Worm (Caenorhabditis elegans): Measurements from ENCODE around the gene mip-2.

The mip-2 gene

ce11 chrV:13657291-13657690 is 14.5 kb downstream of the mip-2 start:
- TF ChIP-seq tra-4 (tag; optimal IDR thresholded peaks at IDR 0.05) = no peak
- TF ChIP-seq hmbx-1 (tag; optimal IDR thresholded peaks at IDR 0.05) = no peak
- no peak for TF ChIP-seq hmg-4 (GFP tag; optimal IDR thresholded peaks at IDR 0.05)
- TF ChIP-seq B0310.2 (tag; optimal IDR thresholded peaks at IDR 0.05) = no peak
- TF ChIP-seq tbx-11 (GFP tag; IDR thresholded peaks at IDR 0.05) = no peak
- no peak for TF ChIP-seq aly-1 (tag; optimal IDR thresholded peaks at IDR 0.05)
- TF ChIP-seq ets-7 (tag; optimal IDR thresholded peaks at IDR 0.05) = no peak
- no peak for TF ChIP-seq tbx-37 (GFP tag; conservative IDR thresholded peaks at IDR 0.05)
- TF ChIP-seq F13C5.2 (tag; optimal IDR thresholded peaks at IDR 0.05) = no peak
- no peak for TF ChIP-seq sea-1 (GFP tag; conservative IDR thresholded peaks at IDR 0.05)
- no peak for TF ChIP-seq ceh-36 (tag; optimal IDR thresholded peaks at IDR 0.05)

ce11 chrV:13656346-13657254 is 15.2 kb downstream of the mip-2 start:
- TF ChIP-seq ceh-36 (tag; optimal IDR thresholded peaks at IDR 0.05) (no peak), hmbx-1 (tag; optimal IDR thresholded peaks at IDR 0.05) (no peak), flt-1 (GFP tag; IDR thresholded peaks at IDR 0.05) (no peak), B0310.2 (tag; optimal IDR thresholded peaks at IDR 0.05) (no peak), pes-1 (GFP tag; IDR thresholded peaks at IDR 0.05) (no peak), ceh-13 (GFP tag; optimal IDR thresholded peaks at IDR 0.05) (no peak), scrt-1 (GFP tag; IDR thresholded peaks at IDR 0.05) (no peak), ets-7 (tag; optimal IDR thresholded peaks at IDR 0.05) (no peak), tra-4 (tag; optimal IDR thresholded peaks at IDR 0.05) (no peak), hmg-4 (GFP tag; optimal IDR thresholded peaks at IDR 0.05) (no peak), ama-1 (optimal IDR thresholded peaks at IDR 0.05) (no peak), sea-1 (GFP tag; conservative IDR thresholded peaks at IDR 0.05) (no peak)

ce11 chrV:13655202-13655764 is 16.5 kb downstream of the mip-2 start:
- TF ChIP-seq flt-1 (GFP tag; IDR thresholded peaks at IDR 0.05) = no peak
- no peak for TF ChIP-seq tra-4 (tag; optimal IDR thresholded peaks at IDR 0.05)
- no peak for TF ChIP-seq scrt-1 (GFP tag; IDR thresholded peaks at IDR 0.05)
- no peak for TF ChIP-seq ets-7 (tag; optimal IDR thresholded peaks at IDR 0.05)
- no peak for TF ChIP-seq tbx-11 (GFP tag; IDR thresholded peaks at IDR 0.05)
- no peak for TF ChIP-seq hnd-1 (tag; optimal IDR thresholded peaks at IDR 0.05)

ce11 chrV:13654394-13654792 is 17.4 kb downstream of the mip-2 start:
- TF ChIP-seq ets-7 (tag; optimal IDR thresholded peaks at IDR 0.05) (no peak), scrt-1 (GFP tag; IDR thresholded peaks at IDR 0.05) (no peak), tbx-37 (GFP tag; conservative IDR thresholded peaks at IDR 0.05) (no peak), aly-1 (tag; optimal IDR thresholded peaks at IDR 0.05) (no peak), hmg-4 (GFP tag; optimal IDR thresholded peaks at IDR 0.05) (no peak), tra-4 (tag; optimal IDR thresholded peaks at IDR 0.05) (no peak), tbx-11 (GFP tag; IDR thresholded peaks at IDR 0.05) (no peak), ceh-13 (GFP tag; optimal IDR thresholded peaks at IDR 0.05) (no peak), F13C5.2 (tag; optimal IDR thresholded peaks at IDR 0.05) (no peak), B0310.2 (tag; optimal IDR thresholded peaks at IDR 0.05) (no peak), ceh-36 (tag; optimal IDR thresholded peaks at IDR 0.05) (no peak), hnd-1 (tag; optimal IDR thresholded peaks at IDR 0.05) (no peak), sea-1 (GFP tag; conservative IDR thresholded peaks at IDR 0.05) (no peak), pes-1 (GFP tag; IDR thresholded peaks at IDR 0.05) (no peak), flt-1 (GFP tag; IDR thresholded peaks at IDR 0.05) (no peak), hmbx-1 (tag; optimal IDR thresholded peaks at IDR 0.05) (no peak), ama-1 (optimal IDR thresholded peaks at IDR 0.05) (no peak)

- TF ChIP-seq pes-1 (GFP tag; IDR thresholded peaks at IDR 0.05) (no peak), ama-1 (optimal IDR thresholded peaks at IDR 0.05) (no peak), flt-1 (GFP tag; IDR thresholded peaks at IDR 0.05) (no peak), ceh-36 (tag; optimal IDR thresholded peaks at IDR 0.05) (no peak), sea-1 (GFP tag; conservative IDR thresholded peaks at IDR 0.05) (no peak), ceh-13 (GFP tag; optimal IDR thresholded peaks at IDR 0.05) (no peak), B0310.2 (tag; optimal IDR thresholded peaks at IDR 0.05) (no peak), hmbx-1 (tag; optimal IDR thresholded peaks at IDR 0.05) (no peak), tbx-11 (GFP tag; IDR thresholded peaks at IDR 0.05) (no peak), tra-4 (tag; optimal IDR thresholded peaks at IDR 0.05) (no peak), F13C5.2 (tag; optimal IDR thresholded peaks at IDR 0.05) (no peak), tbx-37 (GFP tag; conservative IDR thresholded peaks at IDR 0.05) (no peak), hmg-4 (GFP tag; optimal IDR thresholded peaks at IDR 0.05) (no peak), aly-1 (tag; optimal IDR thresholded peaks at IDR 0.05) (no peak), ets-7 (tag; optimal IDR thresholded peaks at IDR 0.05) (no peak), hnd-1 (tag; optimal IDR thresholded peaks at IDR 0.05) (no peak), scrt-1 (GFP tag; IDR thresholded peaks at IDR 0.05) (no peak)
These were observed 17.9 kb downstream of the mip-2 start, which contains the start of gene lpin-1 for ce11 chrV:13653713-13654393. Gene lpin-1, minus strand, starts transcription at chrV:13654129.

ce11 chrV:13652322-13652721 is 19.4 kb downstream of the mip-2 start:
- TF ChIP-seq sea-1 (GFP tag; conservative IDR thresholded peaks at IDR 0.05) (no peak), ceh-13 (GFP tag; optimal IDR thresholded peaks at IDR 0.05) (no peak), hnd-1 (tag; optimal IDR thresholded peaks at IDR 0.05) (no peak), B0310.2 (tag; optimal IDR thresholded peaks at IDR 0.05) (no peak), scrt-1 (GFP tag; IDR thresholded peaks at IDR 0.05) (no peak), ceh-36 (tag; optimal IDR thresholded peaks at IDR 0.05) (no peak), flt-1 (GFP tag; IDR thresholded peaks at IDR 0.05) (no peak), aly-1 (tag; optimal IDR thresholded peaks at IDR 0.05) (no peak), tbx-11 (GFP tag; IDR thresholded peaks at IDR 0.05) (no peak)

All from whole organism, early embryonic.